Worm (Caenorhabditis elegans): Measurements from ENCODE around the gene nhr-104.

DNA sequence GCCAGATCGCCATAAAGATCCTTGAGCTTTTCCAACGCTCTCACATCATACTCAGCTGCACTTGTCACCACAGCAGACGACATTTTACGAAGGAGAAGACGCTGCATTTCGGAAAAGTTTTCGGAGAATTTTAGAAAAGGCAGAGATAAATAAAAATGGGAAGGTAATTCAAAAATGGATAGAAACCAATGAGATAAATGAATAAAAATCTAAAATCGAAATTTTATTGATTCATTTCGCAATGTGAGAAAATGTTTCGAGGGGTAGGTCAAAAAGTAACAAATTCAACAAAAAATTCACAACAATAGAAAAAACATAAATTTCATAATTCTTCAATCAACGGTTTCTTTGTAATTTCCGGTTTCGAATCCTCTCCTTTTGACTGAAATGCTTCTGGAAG, 18.0 kb upstream of the nhr-104 start, which contains the start of gene dpf-5:
- TF ChIP-seq B0310.2 (tag; optimal IDR thresholded peaks at IDR 0.05) (no peak), ceh-36 (tag; optimal IDR thresholded peaks at IDR 0.05) (no peak), flt-1 (GFP tag; IDR thresholded peaks at IDR 0.05) (no peak), ceh-13 (GFP tag; optimal IDR thresholded peaks at IDR 0.05) (no peak), ama-1 (optimal IDR thresholded peaks at IDR 0.05) (no peak)
